Worm (Caenorhabditis elegans) whole organism, midembryonic: Measurements from ENCODE around the gene rsp-4.

Experiments
- cog-1 ChIP-seq: sonication (generic microtip); optimal IDR thresholded peaks from 2 replicates; lab custom pipeline; 2016; ENCODE audit warnings: missing genetic modification characterization, missing compliant biosample characterization
- flt-1 ChIP-seq: fragments of 200-800 bp; sonication (Bioruptor generic); IDR thresholded peaks from 2 replicates; pipeline ENCODE4 v1.3.6; 2022; ENCODE audit warnings: missing genetic modification characterization, missing compliant biosample characterization
- ref-1 ChIP-seq: fragments of 200-800 bp; sonication (Bioruptor generic); conservative IDR thresholded peaks from 2 replicates; pipeline ENCODE4 v1.3.6; 2022; ENCODE audit warnings: missing genetic modification reagents, missing genetic modification characterization, missing compliant biosample characterization
- ztf-29 ChIP-seq: fragments of 200-800 bp; sonication (Bioruptor generic); IDR thresholded peaks from 2 replicates; pipeline ENCODE4 v1.3.6; 2022; ENCODE audit warnings: missing genetic modification reagents, missing genetic modification characterization, missing compliant biosample characterization

- no peak for TF ChIP-seq ref-1 (GFP tag; lab: Robert Waterston, UW)
- no peak for TF ChIP-seq ztf-29
- no peak for TF ChIP-seq cog-1
- TF ChIP-seq flt-1 (GFP tag; lab: Robert Waterston, UW) = 0 out of 2 replicates have a peak, but pooled peaks have one; percentile 36
These were observed 29.7 kb upstream of the rsp-4 start for ce11 chrII:5418317-5418716.
